Fruit fly (Drosophila melanogaster): Measurements from ENCODE around the gene Jon25Bii.

Jon25Bii gene

dm6 chr2L:4981278-4981966 lies 28.5 kb upstream of the Jon25Bii start, which contains the start of the genes CG8892 and CG34126 (continued):
- peak; percentile 96 for TF ChIP-seq Antp (GFP tag; optimal IDR thresholded peaks at IDR 0.05)
- peak; percentile 97 for TF ChIP-seq HHEX (GFP tag; optimal IDR thresholded peaks at IDR 0.05)
- peak; percentile 74; the same call in 1 of the 3 replicates for TF ChIP-seq CG2199 (GFP tag; IDR thresholded peaks at IDR 0.05)
- peak; percentile 97 for TF ChIP-seq Fer3 (tag; optimal IDR thresholded peaks at IDR 0.05)
- TF ChIP-seq CG10565 (GFP tag; optimal IDR thresholded peaks at IDR 0.05), result peak; percentile 92
- peak; percentile 92 for TF ChIP-seq CG6175 (GFP tag; IDR thresholded peaks at IDR 0.05)
- peak in 1 of 2 experiments; percentile 92 for TF ChIP-seq Dfd (GFP tag; optimal IDR thresholded peaks at IDR 0.05)
- peak; percentile 99 for TF ChIP-seq CG9932 (GFP tag; IDR thresholded peaks at IDR 0.05)
- peak; percentile 97 for TF ChIP-seq CG33557 (GFP tag; optimal IDR thresholded peaks at IDR 0.05)
- peak; percentile 95 for TF ChIP-seq CG16863 (GFP tag; optimal IDR thresholded peaks at IDR 0.05)
- TF ChIP-seq CG12104 (GFP tag; optimal IDR thresholded peaks at IDR 0.05), result peak; percentile 96
- peak; percentile 97 for TF ChIP-seq CG12155 (GFP tag; optimal IDR thresholded peaks at IDR 0.05)
- peak; percentile 97 for TF ChIP-seq CG7372 (GFP tag; IDR thresholded peaks at IDR 0.05)
- TF ChIP-seq CG10979 (tag; optimal IDR thresholded peaks at IDR 0.05), result peak; percentile 95
- TF ChIP-seq CG17361 (GFP tag; IDR thresholded peaks at IDR 0.05), result peak; percentile 98
- TF ChIP-seq Vsx1 (GFP tag; optimal IDR thresholded peaks at IDR 0.05), result peak; percentile 86
- peak; percentile 88 for TF ChIP-seq CG12071 (GFP tag; optimal IDR thresholded peaks at IDR 0.05)
- TF ChIP-seq CG9727 (GFP tag; optimal IDR thresholded peaks at IDR 0.05), result peak; percentile 97
- peak; percentile 97 for TF ChIP-seq Fer2 (tag; optimal IDR thresholded peaks at IDR 0.05)
- TF ChIP-seq en (GFP tag; optimal IDR thresholded peaks at IDR 0.05), result peak; percentile 91
- TF ChIP-seq CG17829 (tag; optimal IDR thresholded peaks at IDR 0.05), result peak; percentile 98
- TF ChIP-seq onecut (GFP tag; IDR thresholded peaks at IDR 0.05), result peak; percentile 87
- peak; percentile 97 for TF ChIP-seq Meics (GFP tag; optimal IDR thresholded peaks at IDR 0.05)
- peak; percentile 93 for TF ChIP-seq Ada2b (GFP tag; IDR thresholded peaks at IDR 0.05)
- no peak for TF ChIP-seq hb (GFP tag; IDR thresholded peaks at IDR 0.05; ENCODE audit: partially characterized antibody)
- peak; percentile 97 for TF ChIP-seq nerfin-1 (tag; optimal IDR thresholded peaks at IDR 0.05)
- TF ChIP-seq Poxn (GFP tag; IDR thresholded peaks at IDR 0.05), result peak; percentile 86
- peak; percentile 82 for TF ChIP-seq NK7.1 (GFP tag; optimal IDR thresholded peaks at IDR 0.05)
- peak; percentile 96 for TF ChIP-seq CG5245 (GFP tag; optimal IDR thresholded peaks at IDR 0.05)
- TF ChIP-seq ewg (GFP tag; optimal IDR thresholded peaks at IDR 0.05), result peak; percentile 95
- TF ChIP-seq CG1529 (GFP tag; optimal IDR thresholded peaks at IDR 0.05), result peak; percentile 94
- TF ChIP-seq CG3726 (GFP tag; IDR thresholded peaks at IDR 0.05), result peak; percentile 92; the same call in 2 of the 3 replicates
- peak; percentile 96 for TF ChIP-seq CG7786 (GFP tag; optimal IDR thresholded peaks at IDR 0.05)
- peak in 1 of 3 experiments; percentile 76 for TF ChIP-seq Stat92E (GFP tag; optimal IDR thresholded peaks at IDR 0.05)
- TF ChIP-seq nom (GFP tag; optimal IDR thresholded peaks at IDR 0.05), result peak; percentile 88
- no peak for TF ChIP-seq sc (optimal IDR thresholded peaks at IDR 0.05)
- TF ChIP-seq sc (GFP tag; optimal IDR thresholded peaks at IDR 0.05), result peak; percentile 96
- TF ChIP-seq Side (GFP tag; optimal IDR thresholded peaks at IDR 0.05), result peak; percentile 93
- TF ChIP-seq pros (GFP tag; optimal IDR thresholded peaks at IDR 0.05), result peak; percentile 51
- peak; percentile 97 for TF ChIP-seq CG34376 (GFP tag; optimal IDR thresholded peaks at IDR 0.05)
- TF ChIP-seq Dbx (GFP tag; IDR thresholded peaks at IDR 0.05), result peak; percentile 98
- TF ChIP-seq wor (GFP tag; IDR thresholded peaks at IDR 0.05), result peak; percentile 94
- TF ChIP-seq inv (GFP tag; IDR thresholded peaks at IDR 0.05; ENCODE audit: partially characterized antibody), result no peak
- peak; percentile 89 for TF ChIP-seq CG14050 (GFP tag; IDR thresholded peaks at IDR 0.05)
- peak; percentile 99 for TF ChIP-seq CG3847 (GFP tag; IDR thresholded peaks at IDR 0.05)
- TF ChIP-seq Dll (GFP tag; IDR thresholded peaks at IDR 0.05; ENCODE audit: partially characterized antibody), result peak; percentile 53; the same call in 1 of the 4 replicates
- TF ChIP-seq exex (tag; optimal IDR thresholded peaks at IDR 0.05), result peak; percentile 83
- TF ChIP-seq CG10147 (GFP tag; optimal IDR thresholded peaks at IDR 0.05), result peak; percentile 94
- peak; percentile 100 for TF ChIP-seq CG6689 (GFP tag; IDR thresholded peaks at IDR 0.05)

Data from whole organism, embryonic.